Worm (Caenorhabditis elegans): Measurements from ENCODE around the gene str-116.

The str-116 gene

DNA sequence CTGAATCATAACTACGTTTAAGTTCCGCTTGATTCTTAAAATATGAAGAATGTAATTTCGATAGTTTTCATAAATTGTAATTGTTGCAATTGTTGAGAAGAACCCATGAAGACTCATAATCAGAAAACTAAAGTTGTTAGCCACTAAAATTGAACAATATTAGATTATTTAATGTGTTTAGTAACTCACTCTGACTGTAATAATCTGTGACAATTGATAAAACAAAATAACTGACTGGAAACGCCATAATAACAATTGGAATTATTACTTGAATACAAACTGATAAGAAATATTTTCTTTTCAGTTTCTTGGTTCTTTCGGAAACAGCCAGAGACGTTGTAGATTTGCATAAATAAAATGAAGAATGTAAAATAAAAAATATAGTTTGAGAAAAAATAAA, 32.6 kb downstream of the str-116 start:
- TF ChIP-seq efl-1 (GFP tag; optimal IDR thresholded peaks at IDR 0.05) = no peak
- no peak for TF ChIP-seq sea-2 (GFP tag; IDR thresholded peaks at IDR 0.05)
- no peak for TF ChIP-seq zfh-2 (GFP tag; conservative IDR thresholded peaks at IDR 0.05)
- no peak for TF ChIP-seq F49E8.2 (tag; optimal IDR thresholded peaks at IDR 0.05; ENCODE audit: insufficient read depth)
- no peak for TF ChIP-seq lag-1 (GFP tag; IDR thresholded peaks at IDR 0.05)
- no peak for TF ChIP-seq mxl-1 (tag; optimal IDR thresholded peaks at IDR 0.05)
- no peak for TF ChIP-seq K11D2.4 (GFP tag; IDR thresholded peaks at IDR 0.05)
- TF ChIP-seq tbx-9 (tag; optimal IDR thresholded peaks at IDR 0.05; ENCODE audit: borderline replicate concordance) = no peak
- TF ChIP-seq attf-5 (GFP tag; optimal IDR thresholded peaks at IDR 0.05) = no peak
- TF ChIP-seq sdz-38 (tag; optimal IDR thresholded peaks at IDR 0.05) = no peak

DNA sequence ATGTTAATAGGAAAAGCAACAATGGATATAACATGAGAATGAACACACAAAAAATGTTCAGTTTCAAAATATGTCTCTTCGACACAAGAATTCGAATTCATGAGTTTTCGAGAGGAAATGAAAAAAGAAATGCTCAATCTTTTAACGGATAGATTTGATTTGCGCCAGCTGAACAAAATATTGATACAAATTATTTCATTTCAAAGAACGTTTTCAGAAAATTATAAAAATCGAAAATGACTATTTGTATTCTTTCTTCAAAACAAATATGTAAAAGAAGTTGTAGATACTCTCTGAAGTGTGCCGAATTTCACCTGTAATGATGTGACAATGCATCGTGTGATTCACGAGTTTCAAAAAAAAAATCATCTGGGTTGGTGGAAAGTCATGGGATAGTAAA, 33.8 kb downstream of the str-116 start, which contains the start of gene srh-47:
srh-47 (minus strand) TSS at position 101 of the 400 bp plus-strand sequence.
- TF ChIP-seq lin-26 (GFP tag; IDR thresholded peaks at IDR 0.05) = no peak

DNA sequence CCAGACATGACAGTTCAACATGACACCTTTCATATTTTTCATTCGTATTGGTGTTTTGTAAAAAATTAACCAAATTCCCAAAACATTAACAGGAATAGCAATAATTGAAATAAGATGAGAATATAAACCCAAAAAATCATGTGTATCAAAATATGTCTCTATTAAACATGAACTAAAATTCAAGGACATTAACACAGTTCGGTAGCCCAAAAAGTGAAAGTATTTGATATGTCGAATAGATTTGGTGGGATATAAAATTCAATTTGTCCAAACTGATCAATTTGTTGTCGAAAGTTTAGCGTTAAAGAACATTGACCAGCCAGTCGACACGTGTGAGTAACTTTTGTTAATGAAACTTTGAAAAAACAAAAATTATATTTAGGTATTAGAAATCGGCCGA, 35.9 kb downstream of the str-116 start, which contains the start of gene srh-46:
srh-46 (minus strand) TSS at position 189 of the 400 bp plus-strand sequence.
- TF ChIP-seq mel-28 (tag; optimal IDR thresholded peaks at IDR 0.05; ENCODE audit: borderline replicate concordance) (no peak), ets-4 (GFP tag; optimal IDR thresholded peaks at IDR 0.05) (no peak), Y53F4B.3 (GFP tag; IDR thresholded peaks at IDR 0.05) (no peak), Y95B8A.8 (GFP tag; IDR thresholded peaks at IDR 0.05) (no peak), madf-6 (GFP tag; IDR thresholded peaks at IDR 0.05) (no peak)

DNA sequence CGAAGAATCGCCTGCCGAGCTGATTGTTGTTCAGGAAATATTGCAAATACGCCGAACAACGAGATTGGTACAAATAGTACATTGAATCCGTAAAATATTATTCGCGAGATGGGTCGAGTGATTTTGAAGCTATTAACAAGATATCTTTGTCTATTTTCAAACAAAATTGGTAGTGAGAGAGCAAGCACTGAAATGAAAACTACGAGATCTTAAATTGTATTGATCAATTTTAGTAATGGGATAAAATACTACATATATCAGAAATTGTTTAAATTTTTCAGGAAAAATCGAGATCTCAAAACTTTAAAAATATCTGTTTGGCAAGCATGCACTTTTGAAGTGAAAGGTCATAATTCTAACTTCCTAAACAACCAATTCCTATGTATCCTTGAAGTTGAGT, 37.4 kb downstream of the str-116 start:
- TF ChIP-seq sea-2 (GFP tag; IDR thresholded peaks at IDR 0.05) (no peak), hmg-1.2 (GFP tag; IDR thresholded peaks at IDR 0.05) (no peak), chd-7 (tag; optimal IDR thresholded peaks at IDR 0.05) (no peak), Y79H2A.3 (GFP tag; conservative IDR thresholded peaks at IDR 0.05) (no peak), K12H6.12 (tag; optimal IDR thresholded peaks at IDR 0.05) (no peak), hmg-20 (GFP tag; IDR thresholded peaks at IDR 0.05) (no peak), B0035.1 (tag; optimal IDR thresholded peaks at IDR 0.05) (no peak), hlh-12 (tag; optimal IDR thresholded peaks at IDR 0.05) (no peak), hlh-26 (GFP tag; conservative IDR thresholded peaks at IDR 0.05) (no peak), dpff-1 (tag; optimal IDR thresholded peaks at IDR 0.05) (no peak), madf-6 (GFP tag; IDR thresholded peaks at IDR 0.05) (no peak), F22D6.2 (tag; optimal IDR thresholded peaks at IDR 0.05) (no peak), dpl-1 (GFP tag; optimal IDR thresholded peaks at IDR 0.05) (no peak), pha-4 (tag; optimal IDR thresholded peaks at IDR 0.05) (no peak), attf-3 (GFP tag; conservative IDR thresholded peaks at IDR 0.05) (no peak), fkh-3 (tag; optimal IDR thresholded peaks at IDR 0.05) (no peak), nhr-120 (GFP tag; IDR thresholded peaks at IDR 0.05) (no peak)

DNA sequence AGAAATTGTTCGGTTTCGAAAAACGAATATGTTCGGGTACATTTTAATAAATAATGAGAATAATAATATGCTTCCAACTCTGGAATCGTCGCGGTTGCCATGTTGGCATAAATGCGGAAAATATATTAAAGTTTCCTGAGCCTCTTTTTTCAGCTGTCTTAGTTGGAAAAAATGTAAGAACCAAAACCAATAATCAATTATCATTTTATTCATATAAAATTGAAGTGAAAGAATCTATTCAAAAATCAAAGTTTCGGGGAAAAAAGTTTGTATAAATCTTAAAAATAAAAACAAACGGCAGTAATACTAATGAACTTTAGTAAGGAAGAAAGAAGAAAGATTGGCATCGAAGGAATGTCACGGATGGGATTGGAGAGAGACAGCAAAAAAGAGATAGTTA, 38.1 kb downstream of the str-116 start, which contains the start of gene srh-45:
srh-45 (minus strand) TSS at position 101 of the 400 bp plus-strand sequence.
- TF ChIP-seq nfya-2 (GFP tag; IDR thresholded peaks at IDR 0.05) = no peak
- no peak for TF ChIP-seq dpff-1 (tag; optimal IDR thresholded peaks at IDR 0.05)
- TF ChIP-seq dpl-1 (GFP tag; optimal IDR thresholded peaks at IDR 0.05) = no peak
- no peak for TF ChIP-seq nhr-90 (tag; optimal IDR thresholded peaks at IDR 0.05)
- TF ChIP-seq nfya-1 (tag; optimal IDR thresholded peaks at IDR 0.05; ENCODE audit: borderline replicate concordance, insufficient read depth) = no peak
- no peak for TF ChIP-seq mel-28 (tag; optimal IDR thresholded peaks at IDR 0.05; ENCODE audit: borderline replicate concordance)
- TF ChIP-seq chd-7 (tag; optimal IDR thresholded peaks at IDR 0.05) = no peak
- TF ChIP-seq attf-5 (GFP tag; optimal IDR thresholded peaks at IDR 0.05) = no peak
